Fruit fly (Drosophila melanogaster) whole organism, embryonic: ENCODE measurements around the gene Antdh.

Experiments used
- CG14710 ChIP-seq: fragments of 200-800 bp; sonication (Bioruptor generic); optimal IDR thresholded peaks from 3 replicates; lab custom pipeline; 2019; ENCODE audit warnings: missing biosample characterization, mild to moderate bottlenecking, missing genetic modification characterization, moderate library complexity
- CG3995 ChIP-seq: fragments of 200-800 bp; sonication (Bioruptor generic); optimal IDR thresholded peaks from 3 replicates; lab custom pipeline; 2016; ENCODE audit warnings: missing biosample characterization, missing genetic modification characterization
- CG6791 ChIP-seq: fragments of 200-800 bp; sonication (Bioruptor generic); IDR thresholded peaks from 3 replicates; pipeline ENCODE4 v1.3.6; 2022; ENCODE audit warnings: missing biosample characterization, missing genetic modification characterization; ENCODE audit not compliant: partially characterized antibody
- Lim3 ChIP-seq: fragments of 200-800 bp; sonication (Bioruptor generic); IDR thresholded peaks from 2 replicates; pipeline ENCODE4 v1.3.6; 2022; ENCODE audit warnings: missing biosample characterization, missing genetic modification characterization
- Oaz ChIP-seq: fragments of 200-800 bp; sonication (Bioruptor generic); IDR thresholded peaks from 2 replicates; pipeline ENCODE4 v1.3.6; 2022; ENCODE audit warnings: missing biosample characterization, missing genetic modification characterization
- amos ChIP-seq: fragments of 200-800 bp; sonication (Bioruptor generic); IDR thresholded peaks from 2 replicates; pipeline ENCODE4 v1.3.6; 2022; ENCODE audit warnings: missing biosample characterization, missing genetic modification characterization; ENCODE audit not compliant: partially characterized antibody
- vnd ChIP-seq: fragments of 200-800 bp; sonication (Bioruptor generic); IDR thresholded peaks from 3 replicates; pipeline ENCODE4 v1.3.6; 2022; ENCODE audit warnings: missing biosample characterization, missing genetic modification characterization; ENCODE audit not compliant: partially characterized antibody

DNA sequence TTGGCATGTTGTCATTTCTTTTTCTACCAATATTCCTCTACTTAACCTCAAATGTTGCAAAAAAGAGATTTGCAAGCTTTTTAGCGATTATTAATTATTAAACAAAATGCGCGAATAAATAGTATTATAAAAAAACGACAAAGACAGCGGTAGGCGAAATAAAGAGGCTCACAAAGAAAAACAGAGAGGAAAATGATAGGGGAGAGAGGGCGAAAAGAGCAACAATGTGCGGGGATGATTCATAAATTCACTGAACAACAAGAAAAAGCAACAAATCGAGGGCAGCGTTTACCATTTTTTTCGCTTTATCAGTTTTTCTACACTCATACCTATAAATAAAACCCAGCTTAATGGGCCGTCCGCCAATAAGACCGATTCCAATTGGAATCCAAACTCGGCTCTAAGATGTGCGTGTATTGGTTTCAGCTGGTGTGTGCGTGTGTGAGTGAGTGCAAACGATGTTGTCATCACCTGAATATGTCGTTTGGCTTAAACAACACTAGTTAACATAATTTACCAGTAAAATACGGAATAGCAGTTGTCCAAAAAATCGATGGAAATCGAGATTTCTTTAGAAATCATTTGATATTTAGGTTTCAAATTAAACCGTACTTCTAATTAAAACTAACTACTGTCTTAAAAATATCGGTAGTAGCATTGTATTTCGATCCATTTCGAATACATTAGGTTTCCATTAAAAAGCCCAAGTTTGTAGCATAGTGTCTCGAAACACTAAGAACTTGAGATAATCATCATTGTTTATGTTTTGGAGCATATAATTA is 12.9 kb downstream of the Antdh start:
- TF ChIP-seq CG6791 (GFP tag; lab: Robert Waterston, UW), result no peak
- no peak for TF ChIP-seq vnd
- no peak for TF ChIP-seq amos
- TF ChIP-seq Oaz, result no peak
- no peak for TF ChIP-seq CG14710 (tag; lab: Kevin White, UChicago)
- no peak for TF ChIP-seq Lim3 (GFP tag; lab: Robert Waterston, UW)
- TF ChIP-seq CG3995 (GFP tag; lab: Kevin White, UChicago), result no peak
